Fruit fly (Drosophila melanogaster) whole organism, prepupa: ENCODE measurements around the gene CG17211.

Experiments
- Blimp-1 ChIP-seq: fragments of 200-800 bp; sonication (Bioruptor generic); optimal IDR thresholded peaks from 3 replicates; lab custom pipeline; 2017; ENCODE audit warnings: missing biosample characterization, missing genetic modification characterization, mild to moderate bottlenecking, moderate library complexity, missing genetic modification reagents
- CG11294 ChIP-seq: fragments of 200-800 bp; sonication (Bioruptor generic); IDR thresholded peaks from 2 replicates; pipeline ENCODE4 v1.3.6; 2022; ENCODE audit warnings: missing biosample characterization, missing genetic modification characterization
- CG11902 ChIP-seq: fragments of 200-800 bp; sonication (Bioruptor generic); optimal IDR thresholded peaks from 3 replicates; lab custom pipeline; 2016; ENCODE audit warnings: missing biosample characterization, missing genetic modification characterization
- CG15336 ChIP-seq: fragments of 200-800 bp; sonication (Bioruptor generic); IDR thresholded peaks from 2 replicates; pipeline ENCODE4 v1.3.6; 2022; ENCODE audit warnings: missing biosample characterization, missing genetic modification characterization
- CG1621 ChIP-seq: fragments of 200-800 bp; sonication (Bioruptor generic); optimal IDR thresholded peaks from 3 replicates; lab custom pipeline; 2018; ENCODE audit warnings: missing biosample characterization, mild to moderate bottlenecking, missing genetic modification characterization
- CG32006 ChIP-seq: fragments of 200-800 bp; sonication (Bioruptor generic); optimal IDR thresholded peaks from 3 replicates; lab custom pipeline; 2017; ENCODE audit warnings: missing biosample characterization, mild to moderate bottlenecking, missing genetic modification characterization
- CG6276 ChIP-seq: fragments of 200-800 bp; sonication (Bioruptor generic); optimal IDR thresholded peaks from 2 replicates; lab custom pipeline; 2017; ENCODE audit warnings: missing biosample characterization, mild to moderate bottlenecking, missing genetic modification characterization
- CG6792 ChIP-seq: fragments of 200-800 bp; sonication (Bioruptor generic); optimal IDR thresholded peaks from 3 replicates; lab custom pipeline; 2016; ENCODE audit warnings: missing biosample characterization, missing genetic modification characterization
- Gug ChIP-seq: fragments of 200-800 bp; sonication (Bioruptor generic); IDR thresholded peaks from 2 replicates; pipeline ENCODE4 v1.3.6; 2022; ENCODE audit warnings: missing biosample characterization, missing genetic modification characterization
- Sox102F ChIP-seq: fragments of 200-800 bp; sonication (Bioruptor generic); optimal IDR thresholded peaks from 2 replicates; lab custom pipeline; 2016; ENCODE audit warnings: missing biosample characterization, mild to moderate bottlenecking, missing genetic modification characterization
- achi ChIP-seq: fragments of 200-800 bp; sonication (Bioruptor generic); optimal IDR thresholded peaks from 3 replicates; lab custom pipeline; 2016; ENCODE audit warnings: missing biosample characterization, missing genetic modification characterization
- net ChIP-seq: fragments of 200-800 bp; sonication (Bioruptor generic); optimal IDR thresholded peaks from 3 replicates; lab custom pipeline; 2016; ENCODE audit warnings: missing biosample characterization, missing genetic modification characterization
- spab ChIP-seq: fragments of 200-800 bp; sonication (Bioruptor generic); optimal IDR thresholded peaks from 2 replicates; lab custom pipeline; 2017; ENCODE audit warnings: missing biosample characterization, mild to moderate bottlenecking, missing genetic modification characterization, missing genetic modification reagents

DNA sequence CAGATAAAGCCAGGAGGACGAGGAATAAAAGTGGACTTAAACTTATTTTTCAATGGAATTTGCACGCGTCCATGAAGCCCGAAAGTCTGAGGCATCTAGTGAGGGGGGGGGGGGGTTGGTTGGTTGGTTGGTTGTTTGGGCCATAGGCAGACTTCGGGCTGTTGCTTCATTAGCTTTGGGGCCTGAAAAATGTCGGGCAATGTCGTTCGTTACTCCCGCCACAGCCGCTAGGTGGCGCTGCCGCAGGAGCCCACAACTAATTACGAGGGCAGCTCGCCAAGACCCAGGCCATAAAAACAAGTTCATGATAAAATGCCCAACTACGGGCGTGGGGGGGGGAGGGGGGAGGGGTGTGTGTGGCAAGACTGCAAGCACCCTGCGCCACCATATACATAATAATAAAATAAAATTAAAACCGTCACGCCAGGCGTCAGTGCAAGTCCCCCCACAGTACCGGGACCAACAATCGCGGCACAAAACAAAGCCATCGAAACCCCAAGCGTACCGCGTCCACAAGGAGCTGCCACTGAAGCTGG, 36.0 kb upstream of the CG17211 start:
- TF ChIP-seq CG11902: no peak
- TF ChIP-seq net (GFP tag; lab: Kevin White, UChicago): no peak
- TF ChIP-seq CG11294: no peak
- TF ChIP-seq Blimp-1: no peak
- TF ChIP-seq achi: no peak
- TF ChIP-seq CG6276: no peak
- no peak for TF ChIP-seq spab (GFP tag; lab: Kevin White, UChicago)
- TF ChIP-seq CG32006: no peak
- TF ChIP-seq CG1621 (tag; lab: Kevin White, UChicago): no peak
- no peak for TF ChIP-seq Gug (GFP tag; lab: Robert Waterston, UW)
- no peak for TF ChIP-seq Sox102F (GFP tag; lab: Kevin White, UChicago)
- no peak for TF ChIP-seq CG15336
- TF ChIP-seq CG6792 (GFP tag; lab: Kevin White, UChicago): no peak
